Fruit fly (Drosophila melanogaster): ENCODE results near the gene CG44422.

DNA sequence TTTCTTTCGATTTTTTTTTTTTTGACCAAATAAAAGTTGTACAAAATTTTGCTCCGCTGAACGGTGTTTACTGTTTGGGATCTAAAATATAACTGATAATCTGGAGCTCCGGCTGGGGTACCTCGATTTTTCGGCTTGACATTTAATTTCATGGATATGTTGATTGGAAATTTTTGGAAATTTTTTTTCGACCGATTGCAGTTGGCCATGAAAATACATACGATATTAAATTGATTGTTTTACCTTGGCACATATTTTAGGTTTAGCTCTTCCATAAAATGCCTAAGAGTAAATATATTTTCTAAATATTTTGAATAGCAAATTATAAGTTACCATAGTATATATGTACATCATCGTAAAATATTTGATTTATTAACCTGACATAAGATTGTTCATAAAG, 132.0 kb downstream of the CG44422 start, which contains the start of gene CG1394:
- TF ChIP-seq CG8478 (optimal IDR thresholded peaks at IDR 0.05) (no peak), CTCF (optimal IDR thresholded peaks at IDR 0.05) (no peak)

Data from S2 (cell line).